Fruit fly (Drosophila melanogaster) whole organism, embryonic: ENCODE data around the gene Hacd1.
"Not testable (repeated sequence)": the region's sequence is repeated elsewhere in the genome, so short reads cannot be mapped to it uniquely, and the experiment has no call there.

Experiments used
- Aef1 ChIP-seq: fragments of 200-800 bp; sonication (Bioruptor generic); IDR thresholded peaks from 3 replicates; pipeline ENCODE4 v1.3.6; 2022; ENCODE audit warnings: missing biosample characterization, missing genetic modification characterization
- Awh ChIP-seq: fragments of 200-800 bp; sonication (Bioruptor generic); IDR thresholded peaks from 2 replicates; pipeline ENCODE4, ENCODE4 v1.3.6; 2022; ENCODE audit warnings: missing biosample characterization, missing genetic modification characterization
- BEAF-32 ChIP-seq: fragments of 200-800 bp; sonication (Bioruptor generic); optimal IDR thresholded peaks from 3 replicates; lab custom pipeline; 2017; ENCODE audit warnings: missing biosample characterization, missing genetic modification characterization, mild to moderate bottlenecking, moderate library complexity, missing genetic modification reagents
- BtbVII ChIP-seq: fragments of 200-800 bp; sonication (Bioruptor generic); optimal IDR thresholded peaks from 3 replicates; lab custom pipeline; 2017; ENCODE audit warnings: missing biosample characterization, mild to moderate bottlenecking, missing genetic modification characterization
- CG13287 ChIP-seq: fragments of 200-800 bp; sonication (Bioruptor generic); IDR thresholded peaks from 2 replicates; pipeline ENCODE4 v1.3.6; 2022; ENCODE audit warnings: missing biosample characterization, missing genetic modification characterization; ENCODE audit not compliant: partially characterized antibody
- CG15073 ChIP-seq: fragments of 200-800 bp; sonication (Bioruptor generic); optimal IDR thresholded peaks from 2 replicates; lab custom pipeline; 2016; ENCODE audit warnings: missing biosample characterization, missing genetic modification characterization
- CG15479 ChIP-seq: fragments of 200-800 bp; sonication (Bioruptor generic); optimal IDR thresholded peaks from 3 replicates; lab custom pipeline; 2019; ENCODE audit warnings: missing biosample characterization, mild to moderate bottlenecking, missing genetic modification characterization, moderate library complexity
- CG15514 ChIP-seq: fragments of 200-800 bp; sonication (Bioruptor generic); optimal IDR thresholded peaks from 3 replicates; lab custom pipeline; 2017; ENCODE audit warnings: missing biosample characterization, missing genetic modification characterization, mild to moderate bottlenecking, moderate library complexity, missing genetic modification reagents
- CG32772 ChIP-seq: fragments of 200-800 bp; sonication (Bioruptor generic); IDR thresholded peaks from 2 replicates; pipeline ENCODE4 v1.3.6; 2022; ENCODE audit warnings: missing biosample characterization, missing genetic modification characterization
- CG3281 ChIP-seq: fragments of 200-800 bp; sonication (Bioruptor generic); optimal IDR thresholded peaks from 3 replicates; lab custom pipeline; 2017; ENCODE audit warnings: missing biosample characterization, mild to moderate bottlenecking, missing genetic modification characterization
- CG34422 ChIP-seq: fragments of 200-800 bp; sonication (Bioruptor generic); IDR thresholded peaks from 3 replicates; pipeline ENCODE4 v1.3.6; 2022; ENCODE audit warnings: missing biosample characterization, missing genetic modification characterization
- CG4820 ChIP-seq: fragments of 200-800 bp; sonication (Bioruptor generic); optimal IDR thresholded peaks from 3 replicates; lab custom pipeline; 2016; ENCODE audit warnings: missing biosample characterization, missing genetic modification characterization
- CG6689 ChIP-seq: fragments of 200-800 bp; sonication (Bioruptor generic); IDR thresholded peaks from 2 replicates; pipeline ENCODE4 v1.3.6; 2022; ENCODE audit warnings: missing biosample characterization, missing genetic modification characterization
- CG6813 ChIP-seq: fragments of 200-800 bp; sonication (Bioruptor generic); optimal IDR thresholded peaks from 2 replicates; lab custom pipeline; 2017; ENCODE audit warnings: missing biosample characterization, missing genetic modification characterization, mild to moderate bottlenecking, moderate library complexity, missing genetic modification reagents
- CG9609 ChIP-seq: fragments of 200-800 bp; sonication (Bioruptor generic); optimal IDR thresholded peaks from 3 replicates; lab custom pipeline; 2016; ENCODE audit warnings: missing biosample characterization, missing genetic modification characterization
- CG9932 ChIP-seq: fragments of 200-800 bp; sonication (Bioruptor generic); IDR thresholded peaks from 2 replicates; pipeline ENCODE4 v1.3.6; 2022; ENCODE audit warnings: missing biosample characterization, missing genetic modification characterization
- D19A ChIP-seq: fragments of 200-800 bp; optimal IDR thresholded peaks from 3 replicates; lab custom pipeline; 2019; ENCODE audit warnings: missing biosample characterization, mild to moderate bottlenecking, missing genetic modification characterization, moderate library complexity
- E2f2 ChIP-seq: fragments of 200-800 bp; sonication (Bioruptor generic); IDR thresholded peaks from 2 replicates; pipeline ENCODE4 v1.3.6; 2022; ENCODE audit warnings: missing biosample characterization, missing genetic modification characterization
- Elba2 ChIP-seq: fragments of 200-800 bp; sonication (Bioruptor generic); optimal IDR thresholded peaks from 3 replicates; lab custom pipeline; 2016; ENCODE audit warnings: missing biosample characterization, missing genetic modification characterization
- Fer1 ChIP-seq: fragments of 200-800 bp; sonication (Bioruptor generic); optimal IDR thresholded peaks from 2 replicates; lab custom pipeline; 2017; ENCODE audit warnings: missing biosample characterization, mild to moderate bottlenecking, missing genetic modification characterization
- Hey ChIP-seq: fragments of 200-800 bp; sonication (Bioruptor generic); optimal IDR thresholded peaks from 3 replicates; lab custom pipeline; 2018; ENCODE audit warnings: missing biosample characterization, mild to moderate bottlenecking, missing genetic modification characterization
- MBD-R2 ChIP-seq: fragments of 200-800 bp; sonication (Bioruptor generic); IDR thresholded peaks from 2 replicates; pipeline ENCODE4 v1.3.6; 2022; ENCODE audit warnings: missing biosample characterization, missing genetic modification characterization
- Max ChIP-seq: fragments of 200-800 bp; sonication (Bioruptor generic); optimal IDR thresholded peaks from 2 replicates; lab custom pipeline; 2016; ENCODE audit warnings: missing biosample characterization, mild to moderate bottlenecking, missing genetic modification characterization
- Med ChIP-seq: fragments of 200-800 bp; sonication (Bioruptor generic); peaks from one replicate; lab custom pipeline; 2016; ENCODE audit warnings: missing biosample characterization, missing genetic modification characterization, mild to moderate bottlenecking, inconsistent platforms, moderate library complexity
- Meics ChIP-seq: fragments of 200-800 bp; sonication (Bioruptor generic); optimal IDR thresholded peaks from 2 replicates; lab custom pipeline; 2017; ENCODE audit warnings: missing biosample characterization, mild to moderate bottlenecking, missing genetic modification characterization
- Myb ChIP-seq: fragments of 200-800 bp; sonication (Bioruptor generic); optimal IDR thresholded peaks from 2 replicates; lab custom pipeline; 2016; ENCODE audit warnings: missing biosample characterization, missing genetic modification characterization
- NFAT ChIP-seq: fragments of 200-800 bp; sonication (Bioruptor generic); IDR thresholded peaks from 2 replicates; pipeline ENCODE4 v1.3.6; 2022; ENCODE audit warnings: missing biosample characterization, missing genetic modification characterization
- Pdp1 ChIP-seq, 2 experiments: fragments of 200-800 bp; sonication (Bioruptor generic); optimal IDR thresholded peaks; 3 replicates each; lab custom pipeline; 2016; ENCODE audit warnings: missing biosample characterization in 2 of 2, missing genetic modification characterization in 2 of 2, mild to moderate bottlenecking in 1 of 2, moderate library complexity in 1 of 2
- Ptx1 ChIP-seq: fragments of 200-800 bp; sonication (Bioruptor generic); IDR thresholded peaks from 2 replicates; pipeline ENCODE4 v1.3.6; 2022; ENCODE audit warnings: missing biosample characterization, missing genetic modification characterization
- ash1 ChIP-seq: fragments of 200-800 bp; sonication (Bioruptor generic); optimal IDR thresholded peaks from 2 replicates; lab custom pipeline; 2018; ENCODE audit warnings: missing biosample characterization, mild to moderate bottlenecking, missing genetic modification characterization
- chinmo ChIP-seq: fragments of 200-800 bp; sonication (Bioruptor generic); IDR thresholded peaks from 4 replicates; pipeline ENCODE4 v1.3.6; 2022; ENCODE audit warnings: missing biosample characterization, missing genetic modification characterization; ENCODE audit not compliant: partially characterized antibody
- dati ChIP-seq: fragments of 200-800 bp; sonication (Bioruptor generic); IDR thresholded peaks from 2 replicates; pipeline ENCODE4 v1.3.6; 2022; ENCODE audit warnings: missing biosample characterization, missing genetic modification characterization
- disco-r ChIP-seq: fragments of 200-800 bp; sonication (Bioruptor generic); optimal IDR thresholded peaks from 2 replicates; lab custom pipeline; 2016; ENCODE audit warnings: missing biosample characterization, missing genetic modification characterization
- ewg ChIP-seq: fragments of 200-800 bp; sonication (Bioruptor generic); optimal IDR thresholded peaks from 3 replicates; lab custom pipeline; 2017; ENCODE audit warnings: mild to moderate bottlenecking, missing biosample characterization, missing genetic modification reagents, missing genetic modification characterization
- pzg ChIP-seq: fragments of 200-800 bp; sonication (Bioruptor generic); optimal IDR thresholded peaks from 3 replicates; lab custom pipeline; 2018; ENCODE audit warnings: missing biosample characterization, mild to moderate bottlenecking, missing genetic modification characterization, moderate library complexity
- tx ChIP-seq: fragments of 200-800 bp; sonication (Bioruptor generic); optimal IDR thresholded peaks from 2 replicates; lab custom pipeline; 2016; ENCODE audit warnings: missing biosample characterization, missing genetic modification characterization
- unc-4 ChIP-seq: fragments of 200-800 bp; sonication (Bioruptor generic); IDR thresholded peaks from 2 replicates; pipeline ENCODE4 v1.3.6; 2022; ENCODE audit warnings: missing biosample characterization, missing genetic modification characterization; ENCODE audit not compliant: partially characterized antibody
- vvl ChIP-seq: fragments of 200-800 bp; sonication (Bioruptor generic); IDR thresholded peaks from 2 replicates; pipeline ENCODE4 v1.3.6; 2022; ENCODE audit warnings: missing biosample characterization, missing genetic modification characterization

Gene Hacd1

dm6 chr2L:12001132-12001531, 934 bp downstream of the Hacd1 start:
- TF ChIP-seq disco-r (no peak), CG15073 (GFP tag; lab: Kevin White, UChicago) (peak; percentile 65), Hey (tag; lab: Kevin White, UChicago) (no peak), CG3281 (no peak), Pdp1 (GFP tag; optimal IDR thresholded peaks at IDR 0.05; lab: Kevin White, UChicago) (peak in 1 of 2 experiments; percentile 68), D19A (tag; lab: Kevin White, UChicago) (peak; percentile 11), CG9609 (no peak)
- TF ChIP-seq, all 482 proteins: peak for 3

- not testable (repeated sequence) for TF ChIP-seq BEAF-32, Elba2, Meics (GFP tag; lab: Kevin White, UChicago)
Measured at dm6 chr2L:11999240-11999704, 2.8 kb downstream of the Hacd1 start, which contains the start of the genes CG18787 and Nfs1. CG18787 (minus strand) TSS chr2L:11999340. Nfs1 (plus strand) TSS chr2L:11999654.

dm6 chr2L:11996509-11996908, 5.6 kb downstream of the Hacd1 start, which contains the start of gene Ada1-1:
Ada1-1 (plus strand) TSS chr2L:11996809.
- TF ChIP-seq dati (GFP tag; lab: Robert Waterston, UW); Ptx1 (GFP tag; lab: Robert Waterston, UW); Max (GFP tag; lab: Kevin White, UChicago): not testable (repeated sequence)

dm6 chr2L:11995332-11995790, 6.7 kb downstream of the Hacd1 start, which contains the start of the genes CG18789 and Qtzl:
CG18789 (minus strand) TSS chr2L:11995432.
Qtzl (plus strand) TSS chr2L:11995740.
- not testable (repeated sequence) for TF ChIP-seq CG4820 (GFP tag; lab: Kevin White, UChicago); NFAT (GFP tag; lab: Robert Waterston, UW); CG34422

dm6 chr2L:11992602-11993001, 9.5 kb downstream of the Hacd1 start, which contains the start of gene Ada1-2:
Ada1-2 (plus strand) TSS chr2L:11992902.
- TF ChIP-seq CG15479 (GFP tag; lab: Kevin White, UChicago); BtbVII (GFP tag; lab: Kevin White, UChicago); unc-4 (GFP tag; lab: Robert Waterston, UW): not testable (repeated sequence)

dm6 chr2L:11990458-11991065, 11.5 kb downstream of the Hacd1 start, which contains the start of gene escl:
escl (plus strand) TSS chr2L:11990927.
- TF ChIP-seq Fer1 (GFP tag; lab: Kevin White, UChicago) = no peak
- peak; percentile 94 for TF ChIP-seq CG3281
- no peak for TF ChIP-seq CG32772
- TF ChIP-seq ash1 (GFP tag; lab: Kevin White, UChicago) = no peak
- peak; percentile 85 for TF ChIP-seq MBD-R2
- TF ChIP-seq CG13287 (GFP tag; lab: Robert Waterston, UW) = peak; percentile 50
- TF ChIP-seq Myb (GFP tag; lab: Kevin White, UChicago) = peak; percentile 26
- peak in 1 of 2 experiments; percentile 21 for TF ChIP-seq Pdp1 (GFP tag; optimal IDR thresholded peaks at IDR 0.05; lab: Kevin White, UChicago)
- no peak for TF ChIP-seq CG6813 (GFP tag; lab: Kevin White, UChicago)
- peak; percentile 55 for TF ChIP-seq ewg (GFP tag; lab: Kevin White, UChicago)
- peak; percentile 57 for TF ChIP-seq pzg (GFP tag; lab: Kevin White, UChicago)
- peak; percentile 90 for TF ChIP-seq vvl (GFP tag; lab: Robert Waterston, UW)
- peak; percentile 50; the same call in 1 of the 4 replicates for TF ChIP-seq chinmo (GFP tag; lab: Robert Waterston, UW)
- no peak for TF ChIP-seq Awh (GFP tag; lab: Robert Waterston, UW)
- TF ChIP-seq E2f2 (GFP tag; lab: Robert Waterston, UW) = peak; percentile 75
- peak; percentile 38 for TF ChIP-seq CG9932 (GFP tag; lab: Robert Waterston, UW)
- 0 out of 2 replicates have a peak, but pooled peaks have one; percentile 9 for TF ChIP-seq NFAT (GFP tag; lab: Robert Waterston, UW)
- TF ChIP-seq Med = peak; percentile 71
- no peak for TF ChIP-seq tx
- TF ChIP-seq CG6689 (GFP tag; lab: Robert Waterston, UW) = peak; percentile 14; the same call in 1 of the 2 replicates
- no peak for TF ChIP-seq Aef1 (GFP tag; lab: Robert Waterston, UW)
- TF ChIP-seq CG15514 = peak; percentile 4
